Worm (Caenorhabditis elegans): ENCODE data around the gene F53H4.3.

F53H4.3 gene

DNA sequence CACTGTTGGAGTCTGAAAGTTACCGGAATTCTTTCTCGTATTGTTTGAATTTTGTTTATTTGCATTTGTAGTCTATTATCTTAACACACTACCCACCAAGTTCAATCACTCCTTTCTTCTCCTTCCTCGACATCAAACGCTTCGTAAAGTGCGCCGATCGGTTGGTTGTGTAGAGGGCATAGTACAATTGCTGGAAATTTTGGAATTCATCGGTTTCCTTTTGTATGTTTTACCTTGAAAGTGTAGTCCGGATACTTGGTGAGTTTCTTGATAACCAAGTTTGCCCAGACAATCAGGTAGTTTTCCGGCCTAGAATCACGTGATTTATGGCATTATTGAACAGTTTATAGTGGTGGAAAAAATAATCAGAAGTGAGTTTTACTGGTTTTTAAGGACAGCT lies 40.8 kb downstream of the F53H4.3 start:
- TF ChIP-seq ceh-62 (tag; optimal IDR thresholded peaks at IDR 0.05) (no peak), egl-27 (tag; optimal IDR thresholded peaks at IDR 0.05) (no peak), lin-1 (GFP tag; IDR thresholded peaks at IDR 0.05) (no peak), hlh-11 (tag; optimal IDR thresholded peaks at IDR 0.05) (peak; percentile 4), ztf-7 (tag; optimal IDR thresholded peaks at IDR 0.05) (no peak), sdz-12 (GFP tag; optimal IDR thresholded peaks at IDR 0.05) (no peak), F26F4.8 (GFP tag; conservative IDR thresholded peaks at IDR 0.05) (no peak), duxl-1 (tag; optimal IDR thresholded peaks at IDR 0.05; ENCODE audit: poor library complexity) (no peak), ceh-44 (GFP tag; IDR thresholded peaks at IDR 0.05) (no peak), fkh-10 (GFP tag; optimal IDR thresholded peaks at IDR 0.05) (no peak), dmd-6 (GFP tag; IDR thresholded peaks at IDR 0.05) (peak; percentile 21; the same call in 1 of the 2 replicates), nhr-237 (tag; optimal IDR thresholded peaks at IDR 0.05) (no peak), lir-3 (tag; optimal IDR thresholded peaks at IDR 0.05) (no peak), nhr-42 (GFP tag; IDR thresholded peaks at IDR 0.05) (no peak), ztf-11 (tag; optimal IDR thresholded peaks at IDR 0.05) (no peak), php-3 (GFP tag; IDR thresholded peaks at IDR 0.05) (no peak), egl-43 (GFP tag; IDR thresholded peaks at IDR 0.05) (no peak), hlh-30 (tag; optimal IDR thresholded peaks at IDR 0.05; ENCODE audit: insufficient read depth) (no peak), nhr-48 (tag; optimal IDR thresholded peaks at IDR 0.05) (no peak), mdl-1 (tag; optimal IDR thresholded peaks at IDR 0.05) (no peak), zip-2 (tag; optimal IDR thresholded peaks at IDR 0.05) (no peak), daf-12 (tag; optimal IDR thresholded peaks at IDR 0.05) (no peak), dve-1 (tag; optimal IDR thresholded peaks at IDR 0.05; ENCODE audit: insufficient read depth) (peak; percentile 27), nhr-28 (tag; optimal IDR thresholded peaks at IDR 0.05) (peak; percentile 68), lin-13 (GFP tag; optimal IDR thresholded peaks at IDR 0.05) (no peak), daf-16 (GFP tag; optimal IDR thresholded peaks at IDR 0.05) (no peak), daf-16 (tag; optimal IDR thresholded peaks at IDR 0.05) (peak; percentile 17), daf-8 (GFP tag; IDR thresholded peaks at IDR 0.05) (no peak), nhr-111 (GFP tag; optimal IDR thresholded peaks at IDR 0.05) (no peak), pqm-1 (tag; optimal IDR thresholded peaks at IDR 0.05) (no peak), hif-1 (tag; optimal IDR thresholded peaks at IDR 0.05) (no peak), tag-97 (GFP tag; IDR thresholded peaks at IDR 0.05) (no peak)

ce11 chrX:15844330-15844729 lies 43.1 kb downstream of the F53H4.3 start:
- TF ChIP-seq gei-8 (GFP tag; optimal IDR thresholded peaks at IDR 0.05) (no peak), fkh-10 (GFP tag; optimal IDR thresholded peaks at IDR 0.05) (no peak), mep-1 (tag; optimal IDR thresholded peaks at IDR 0.05) (no peak), tag-97 (GFP tag; IDR thresholded peaks at IDR 0.05) (no peak), ceh-28 (tag; optimal IDR thresholded peaks at IDR 0.05) (no peak), lin-38 (GFP tag; IDR thresholded peaks at IDR 0.05) (no peak), zfp-3 (GFP tag; conservative IDR thresholded peaks at IDR 0.05) (no peak), set-16 (GFP tag; IDR thresholded peaks at IDR 0.05) (no peak)

DNA sequence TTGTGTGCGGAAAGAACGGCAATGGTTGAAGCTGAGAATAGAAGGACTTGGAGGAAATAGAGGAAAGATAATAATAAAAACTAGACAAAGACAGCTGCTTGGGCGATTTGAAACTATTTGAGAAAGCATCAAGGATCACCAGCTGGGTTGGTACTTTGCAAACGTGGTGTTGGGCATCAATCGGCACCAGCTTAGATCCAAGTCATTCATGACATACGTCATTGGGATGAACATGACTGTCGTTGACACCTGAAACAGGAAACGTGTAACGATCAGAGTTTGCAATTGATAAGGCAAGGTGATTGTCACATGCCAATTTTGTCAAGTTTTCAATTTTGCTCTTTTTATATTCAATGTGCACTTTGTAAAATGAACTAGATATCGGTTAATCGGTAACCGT lies 44.9 kb downstream of the F53H4.3 start:
- TF ChIP-seq ztf-7 (tag; optimal IDR thresholded peaks at IDR 0.05): no peak
- no peak for TF ChIP-seq D1046.2 (GFP tag; IDR thresholded peaks at IDR 0.05)
- peak; percentile 78 for TF ChIP-seq T26A8.4 (GFP tag; IDR thresholded peaks at IDR 0.05)
- no peak for TF ChIP-seq cey-2 (tag; optimal IDR thresholded peaks at IDR 0.05; ENCODE audit: borderline replicate concordance, insufficient read depth)
- no peak for TF ChIP-seq daf-8 (GFP tag; IDR thresholded peaks at IDR 0.05)
- no peak for TF ChIP-seq lir-3 (tag; optimal IDR thresholded peaks at IDR 0.05)
- TF ChIP-seq nhr-25 (tag; optimal IDR thresholded peaks at IDR 0.05; ENCODE audit: borderline replicate concordance, insufficient read depth): no peak
- 0 out of 2 replicates have a peak, but pooled peaks have one; percentile 31 for TF ChIP-seq Y105C5A.15 (GFP tag; IDR thresholded peaks at IDR 0.05)
- no peak for TF ChIP-seq nhr-237 (tag; optimal IDR thresholded peaks at IDR 0.05)
- no peak for TF ChIP-seq madf-5 (GFP tag; IDR thresholded peaks at IDR 0.05)
- TF ChIP-seq ZK546.5 (tag; optimal IDR thresholded peaks at IDR 0.05): no peak
- no peak for TF ChIP-seq ces-1 (GFP tag; optimal IDR thresholded peaks at IDR 0.05)
- TF ChIP-seq arid-1 (GFP tag; conservative IDR thresholded peaks at IDR 0.05): 0 out of 2 replicates have a peak, but pooled peaks have one; percentile 21
- TF ChIP-seq mep-1 (tag; optimal IDR thresholded peaks at IDR 0.05): no peak
- no peak for TF ChIP-seq Y75B8A.6 (GFP tag; IDR thresholded peaks at IDR 0.05)
- TF ChIP-seq T20F7.1 (GFP tag; optimal IDR thresholded peaks at IDR 0.05): peak; percentile 77
- peak; percentile 46 for TF ChIP-seq nhr-28 (tag; optimal IDR thresholded peaks at IDR 0.05)
- peak; percentile 63 for TF ChIP-seq dve-1 (tag; optimal IDR thresholded peaks at IDR 0.05; ENCODE audit: insufficient read depth)

Measured in whole organism, L4 larva.